Fruit fly (Drosophila melanogaster) whole organism, embryonic: ENCODE measurements around the gene Spn28B.

Experiments used
- Aef1 ChIP-seq: fragments of 200-800 bp; sonication (Bioruptor generic); IDR thresholded peaks from 3 replicates; pipeline ENCODE4 v1.3.6; 2022; ENCODE audit warnings: missing biosample characterization, missing genetic modification characterization
- Atf6 ChIP-seq: fragments of 200-800 bp; sonication (Bioruptor generic); IDR thresholded peaks from 2 replicates; pipeline ENCODE4 v1.3.6; 2022; ENCODE audit warnings: missing biosample characterization, missing genetic modification characterization
- CG10267 ChIP-seq: fragments of 200-800 bp; sonication (Bioruptor generic); optimal IDR thresholded peaks from 2 replicates; lab custom pipeline; 2018; ENCODE audit warnings: missing biosample characterization, mild to moderate bottlenecking, missing genetic modification characterization, moderate library complexity
- CG10366 ChIP-seq: fragments of 200-800 bp; sonication (Bioruptor generic); IDR thresholded peaks from 2 replicates; pipeline ENCODE4 v1.3.6; 2022; ENCODE audit warnings: missing biosample characterization, missing genetic modification characterization
- CG10565 ChIP-seq: fragments of 200-800 bp; sonication (Bioruptor generic); optimal IDR thresholded peaks from 3 replicates; lab custom pipeline; 2016; ENCODE audit warnings: missing biosample characterization, mild to moderate bottlenecking, missing genetic modification characterization
- CG10654 ChIP-seq: fragments of 200-800 bp; sonication (Bioruptor generic); optimal IDR thresholded peaks from 2 replicates; lab custom pipeline; 2016; ENCODE audit warnings: missing biosample characterization, missing genetic modification characterization
- CG11085 ChIP-seq: fragments of 200-800 bp; sonication (Bioruptor generic); IDR thresholded peaks from 2 replicates; pipeline ENCODE4 v1.3.6; 2022; ENCODE audit warnings: missing biosample characterization, missing genetic modification characterization
- CG11723 ChIP-seq: fragments of 200-800 bp; sonication (Bioruptor generic); optimal IDR thresholded peaks from 2 replicates; lab custom pipeline; 2017; ENCODE audit warnings: missing biosample characterization, mild to moderate bottlenecking, missing genetic modification characterization
- CG12071 ChIP-seq: fragments of 200-800 bp; sonication (Bioruptor generic); optimal IDR thresholded peaks from 3 replicates; lab custom pipeline; 2018; ENCODE audit warnings: missing biosample characterization, mild to moderate bottlenecking, missing genetic modification characterization
- CG12299 ChIP-seq: fragments of 200-800 bp; sonication (Bioruptor generic); optimal IDR thresholded peaks from 2 replicates; lab custom pipeline; 2018; ENCODE audit warnings: missing biosample characterization, mild to moderate bottlenecking, missing genetic modification characterization
- CG12659 ChIP-seq: fragments of 200-800 bp; sonication (Bioruptor generic); optimal IDR thresholded peaks from 3 replicates; lab custom pipeline; 2017; ENCODE audit warnings: mild to moderate bottlenecking, missing biosample characterization, missing genetic modification reagents, missing genetic modification characterization
- CG13123 ChIP-seq: fragments of 200-800 bp; sonication (Bioruptor generic); optimal IDR thresholded peaks from 2 replicates; lab custom pipeline; 2016; ENCODE audit warnings: missing biosample characterization, missing genetic modification characterization
- CG14050 ChIP-seq: fragments of 200-800 bp; sonication (Bioruptor generic); IDR thresholded peaks from 3 replicates; pipeline ENCODE4 v1.3.6; 2022; ENCODE audit warnings: missing biosample characterization, missing genetic modification characterization
- CG1603 ChIP-seq: fragments of 200-800 bp; sonication (Bioruptor generic); optimal IDR thresholded peaks from 2 replicates; lab custom pipeline; 2019; ENCODE audit warnings: missing biosample characterization, mild to moderate bottlenecking, missing genetic modification characterization, moderate library complexity
- CG17328 ChIP-seq: fragments of 200-800 bp; sonication (Bioruptor generic); IDR thresholded peaks from 2 replicates; pipeline ENCODE4 v1.3.6; 2022; ENCODE audit warnings: missing biosample characterization, missing genetic modification characterization
- CG17912 ChIP-seq: fragments of 200-800 bp; sonication (Bioruptor generic); optimal IDR thresholded peaks from 2 replicates; lab custom pipeline; 2018; ENCODE audit warnings: missing biosample characterization, mild to moderate bottlenecking, missing genetic modification characterization
- CG4424 ChIP-seq: fragments of 200-800 bp; sonication (Bioruptor generic); optimal IDR thresholded peaks from 3 replicates; lab custom pipeline; 2016; ENCODE audit warnings: missing biosample characterization, missing genetic modification characterization
- CG4730 ChIP-seq: fragments of 200-800 bp; sonication (Bioruptor generic); IDR thresholded peaks from 2 replicates; pipeline ENCODE4 v1.3.6; 2022; ENCODE audit warnings: missing biosample characterization, missing genetic modification characterization
- CG6683 ChIP-seq: fragments of 200-800 bp; sonication (Bioruptor generic); optimal IDR thresholded peaks from 2 replicates; lab custom pipeline; 2017; ENCODE audit warnings: missing biosample characterization, mild to moderate bottlenecking, missing genetic modification characterization, missing genetic modification reagents
- CG7963 ChIP-seq: fragments of 200-800 bp; sonication (Bioruptor generic); IDR thresholded peaks from 3 replicates; pipeline ENCODE4 v1.3.6; 2022; ENCODE audit warnings: missing biosample characterization, missing genetic modification characterization; ENCODE audit not compliant: partially characterized antibody
- CG8290 ChIP-seq, 3 experiments: fragments of 200-800 bp; sonication (Bioruptor generic); optimal IDR thresholded peaks; 2 replicates each; lab custom pipeline; 2016 to 2019; ENCODE audit warnings: missing biosample characterization in 3 of 3, missing genetic modification characterization in 3 of 3, mild to moderate bottlenecking in 2 of 3, moderate library complexity in 1 of 3
- CG9215 ChIP-seq: fragments of 200-800 bp; sonication (Bioruptor generic); IDR thresholded peaks from 2 replicates; pipeline ENCODE4 v1.3.6; 2022; ENCODE audit warnings: missing biosample characterization, missing genetic modification characterization
- CG9817 ChIP-seq: fragments of 200-800 bp; sonication (Bioruptor generic); optimal IDR thresholded peaks from 2 replicates; lab custom pipeline; 2018; ENCODE audit warnings: missing biosample characterization, mild to moderate bottlenecking, missing genetic modification characterization, moderate library complexity
- Dad ChIP-seq: fragments of 200-800 bp; sonication (Bioruptor generic); optimal IDR thresholded peaks from 3 replicates; lab custom pipeline; 2016; ENCODE audit warnings: missing biosample characterization, missing genetic modification characterization
- Doc2 ChIP-seq: fragments of 200-800 bp; sonication (Bioruptor generic); IDR thresholded peaks from 2 replicates; pipeline ENCODE4 v1.3.6; 2022; ENCODE audit warnings: missing biosample characterization, missing genetic modification characterization
- E2f1 ChIP-seq: fragments of 200-800 bp; sonication (Bioruptor generic); IDR thresholded peaks from 2 replicates; pipeline ENCODE4 v1.3.6; 2022; ENCODE audit warnings: missing biosample characterization, missing genetic modification characterization
- Ets65A ChIP-seq: fragments of 200-800 bp; sonication (Bioruptor generic); peaks from one replicate; lab custom pipeline; 2016; ENCODE audit warnings: missing biosample characterization, missing genetic modification characterization
- Fer3 ChIP-seq: fragments of 200-800 bp; sonication (Bioruptor generic); optimal IDR thresholded peaks from 2 replicates; lab custom pipeline; 2018; ENCODE audit warnings: missing biosample characterization, mild to moderate bottlenecking, missing genetic modification characterization, moderate library complexity
- H15 ChIP-seq: fragments of 200-800 bp; sonication (Bioruptor generic); IDR thresholded peaks from 3 replicates; pipeline ENCODE4 v1.3.6; 2022; ENCODE audit warnings: missing biosample characterization, missing genetic modification characterization
- Lim3 ChIP-seq: fragments of 200-800 bp; sonication (Bioruptor generic); IDR thresholded peaks from 2 replicates; pipeline ENCODE4 v1.3.6; 2022; ENCODE audit warnings: missing biosample characterization, missing genetic modification characterization
- Lpt ChIP-seq: fragments of >200 bp; optimal IDR thresholded peaks from 2 replicates; lab custom pipeline; 2018; ENCODE audit warnings: missing biosample characterization, missing genetic modification characterization
- MTF-1 ChIP-seq: fragments of 200-800 bp; sonication (Bioruptor generic); optimal IDR thresholded peaks from 2 replicates; lab custom pipeline; 2018; ENCODE audit warnings: missing biosample characterization, mild to moderate bottlenecking, missing genetic modification characterization, borderline replicate concordance
- NfI ChIP-seq: fragments of 200-800 bp; sonication (Bioruptor generic); optimal IDR thresholded peaks from 3 replicates; lab custom pipeline; 2018; ENCODE audit warnings: missing biosample characterization, mild to moderate bottlenecking, missing genetic modification characterization, moderate library complexity
- Oaz ChIP-seq: fragments of 200-800 bp; sonication (Bioruptor generic); IDR thresholded peaks from 2 replicates; pipeline ENCODE4 v1.3.6; 2022; ENCODE audit warnings: missing biosample characterization, missing genetic modification characterization
- Optix ChIP-seq: fragments of 200-800 bp; sonication (Bioruptor generic); IDR thresholded peaks from 3 replicates; pipeline ENCODE4 v1.3.6; 2022; ENCODE audit warnings: missing biosample characterization, missing genetic modification characterization
- Poxn ChIP-seq: fragments of 200-800 bp; sonication (Bioruptor generic); IDR thresholded peaks from 2 replicates; pipeline ENCODE4 v1.3.6; 2022; ENCODE audit warnings: missing biosample characterization, missing genetic modification characterization
- Rx ChIP-seq: fragments of 200-800 bp; sonication (Bioruptor generic); IDR thresholded peaks from 2 replicates; pipeline ENCODE4 v1.3.6; 2022; ENCODE audit warnings: missing biosample characterization, missing genetic modification characterization
- Sox102F ChIP-seq: fragments of 200-800 bp; sonication (Bioruptor generic); optimal IDR thresholded peaks from 2 replicates; lab custom pipeline; 2018; ENCODE audit warnings: missing biosample characterization, mild to moderate bottlenecking, missing genetic modification characterization, moderate library complexity
- ato ChIP-seq: fragments of 200-800 bp; sonication (Bioruptor generic); IDR thresholded peaks from 2 replicates; pipeline ENCODE4 v1.3.6; 2022; ENCODE audit warnings: missing biosample characterization, missing genetic modification characterization; ENCODE audit not compliant: partially characterized antibody
- dmrt99B ChIP-seq: fragments of 200-800 bp; sonication (Bioruptor generic); optimal IDR thresholded peaks from 2 replicates; lab custom pipeline; 2018; ENCODE audit warnings: missing biosample characterization, mild to moderate bottlenecking, missing genetic modification characterization, moderate library complexity
- gcm ChIP-seq: fragments of 200-800 bp; sonication (Bioruptor generic); optimal IDR thresholded peaks from 2 replicates; lab custom pipeline; 2019; ENCODE audit warnings: missing biosample characterization, mild to moderate bottlenecking, missing genetic modification characterization, moderate library complexity
- lov ChIP-seq, 2 experiments: fragments of 200-800 bp in 1 of 2; fragments of >200 bp in 1 of 2; sonication (Bioruptor generic) in 1 of 2; IDR thresholded peaks in 1 of 2; optimal IDR thresholded peaks in 1 of 2; 2 replicates in 1 of 2; 3 replicates in 1 of 2; pipeline versions ENCODE4 v1.3.6 to Lab custom; 2017 to 2022; ENCODE audit warnings: missing biosample characterization in 1 of 2, missing genetic modification characterization in 1 of 2
- luna ChIP-seq: fragments of 200-800 bp; sonication (Bioruptor generic); optimal IDR thresholded peaks from 2 replicates; lab custom pipeline; 2016; ENCODE audit warnings: missing biosample characterization, missing genetic modification characterization
- onecut ChIP-seq: fragments of 200-800 bp; sonication (Bioruptor generic); IDR thresholded peaks from 2 replicates; pipeline ENCODE4 v1.3.6; 2022; ENCODE audit warnings: missing biosample characterization, missing genetic modification characterization
- salm ChIP-seq: fragments of 200-800 bp; sonication (Bioruptor generic); optimal IDR thresholded peaks from 2 replicates; lab custom pipeline; 2018; ENCODE audit warnings: missing biosample characterization, mild to moderate bottlenecking, missing genetic modification characterization
- tio ChIP-seq: fragments of 200-800 bp; sonication (Bioruptor generic); optimal IDR thresholded peaks from 2 replicates; lab custom pipeline; 2017; ENCODE audit warnings: missing biosample characterization, missing genetic modification characterization, inconsistent platforms
- tna ChIP-seq: fragments of 200-800 bp; sonication (Bioruptor generic); IDR thresholded peaks from 2 replicates; pipeline ENCODE4 v1.3.6; 2022; ENCODE audit warnings: missing biosample characterization, missing genetic modification characterization; ENCODE audit not compliant: partially characterized antibody
- ttk ChIP-seq: fragments of 200-800 bp; sonication (Bioruptor generic); IDR thresholded peaks from 2 replicates; pipeline ENCODE4 v2.1.2; 2022; ENCODE audit warnings: missing biosample characterization, missing genetic modification characterization
- tx ChIP-seq: fragments of 200-800 bp; sonication (Bioruptor generic); optimal IDR thresholded peaks from 2 replicates; lab custom pipeline; 2016; ENCODE audit warnings: missing biosample characterization, missing genetic modification characterization
- vnd ChIP-seq: fragments of 200-800 bp; sonication (Bioruptor generic); IDR thresholded peaks from 3 replicates; pipeline ENCODE4 v1.3.6; 2022; ENCODE audit warnings: missing biosample characterization, missing genetic modification characterization; ENCODE audit not compliant: partially characterized antibody

Spn28B gene

DNA sequence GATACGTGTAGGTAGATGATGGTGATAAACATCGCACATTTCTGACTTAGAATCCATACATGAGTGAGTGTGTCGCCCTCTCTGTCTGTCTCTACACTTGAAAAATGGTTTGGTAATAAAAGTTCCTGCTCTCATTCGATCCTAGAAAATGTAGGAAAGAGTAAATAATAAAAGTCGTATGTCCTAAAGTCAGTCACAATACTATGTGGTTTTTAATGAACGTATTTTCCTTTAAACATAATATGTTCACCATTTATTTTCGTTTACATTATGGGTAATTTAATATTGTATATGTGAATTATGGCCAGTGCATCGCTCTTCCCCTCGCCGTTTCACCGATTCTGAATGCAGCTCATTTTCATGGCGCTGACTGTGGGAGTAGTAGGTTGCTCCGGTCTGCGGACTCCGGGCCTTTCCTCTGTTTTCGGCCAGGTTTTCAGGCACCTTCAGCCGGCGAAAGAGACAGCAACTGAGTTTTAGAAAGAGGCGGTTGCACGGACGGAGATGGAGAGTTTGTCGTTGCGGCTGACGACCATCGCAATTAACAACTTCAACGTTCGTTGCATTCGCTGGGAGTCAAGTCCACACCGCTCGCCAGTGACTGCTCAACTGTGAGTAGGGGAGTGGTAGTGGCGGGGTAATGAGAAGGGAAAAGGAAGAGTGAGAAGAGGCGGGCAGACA is 48.9 kb upstream of the Spn28B start (continued):
- TF ChIP-seq Oaz (no peak), CG10366 (GFP tag; lab: Robert Waterston, UW) (no peak), ttk (no peak), CG17328 (GFP tag; lab: Robert Waterston, UW) (no peak; the same call in 1 of the 2 replicates), tx (no peak), CG7963 (GFP tag; lab: Robert Waterston, UW) (no peak), CG10654 (GFP tag; lab: Kevin White, UChicago) (no peak), Rx (peak; percentile 26; the same call in 1 of the 2 replicates), Optix (GFP tag; lab: Robert Waterston, UW) (no peak), salm (tag; lab: Kevin White, UChicago) (no peak), NfI (GFP tag; lab: Kevin White, UChicago) (no peak), luna (no peak), CG17912 (GFP tag; lab: Kevin White, UChicago) (no peak), CG14050 (no peak), Sox102F (GFP tag; lab: Kevin White, UChicago) (peak; percentile 27), CG6683 (GFP tag; lab: Kevin White, UChicago) (no peak), Aef1 (GFP tag; lab: Robert Waterston, UW) (no peak), CG4730 (GFP tag; lab: Robert Waterston, UW) (no peak), CG9215 (GFP tag; lab: Robert Waterston, UW) (no peak), CG12071 (GFP tag; lab: Kevin White, UChicago) (no peak), onecut (GFP tag; lab: Robert Waterston, UW) (no peak), gcm (GFP tag; lab: Kevin White, UChicago) (peak; percentile 43), CG12299 (no peak), CG11085 (no peak), Doc2 (GFP tag; lab: Robert Waterston, UW) (no peak), Dad (no peak), Lpt (GFP tag; lab: Kevin White, UChicago) (no peak), CG11723 (GFP tag; lab: Kevin White, UChicago) (no peak), Lim3 (GFP tag; lab: Robert Waterston, UW) (no peak), H15 (GFP tag; lab: Robert Waterston, UW) (no peak), CG9817 (tag; lab: Kevin White, UChicago) (no peak), CG10565 (GFP tag; lab: Kevin White, UChicago) (no peak), Ets65A (GFP tag; lab: Kevin White, UChicago) (peak; percentile 50), dmrt99B (tag; lab: Kevin White, UChicago) (no peak), ato (GFP tag; lab: Robert Waterston, UW) (no peak), CG12659 (no peak), E2f1 (GFP tag; lab: Robert Waterston, UW) (no peak), tna (GFP tag; lab: Robert Waterston, UW) (no peak), CG8290 (GFP tag; optimal IDR thresholded peaks at IDR 0.05; lab: Kevin White, UChicago) (no peak), CG8290 (tag; optimal IDR thresholded peaks at IDR 0.05; lab: Kevin White, UChicago) (no peak), lov (optimal IDR thresholded peaks at IDR 0.05; lab: Kevin White, UChicago) (no peak), lov (GFP tag; IDR thresholded peaks at IDR 0.05; lab: Robert Waterston, UW) (0 out of 3 replicates have a peak, but pooled peaks have one; percentile 50), CG4424 (GFP tag; lab: Kevin White, UChicago) (peak; percentile 37), CG13123 (GFP tag; lab: Kevin White, UChicago) (no peak), Poxn (GFP tag; lab: Robert Waterston, UW) (no peak), CG1603 (tag; lab: Kevin White, UChicago) (peak; percentile 68), MTF-1 (no peak), Atf6 (GFP tag; lab: Robert Waterston, UW) (no peak), tio (GFP tag; lab: Kevin White, UChicago) (peak; percentile 41), CG10267 (tag; lab: Kevin White, UChicago) (peak; percentile 60), Fer3 (tag; lab: Kevin White, UChicago) (no peak), vnd (GFP tag; lab: Robert Waterston, UW) (no peak)
